Worm (Caenorhabditis elegans) whole organism, L4/young adult: ENCODE data around the gene fipr-16.

ENCODE experiments used
- W03F9.2 ChIP-seq: fragments of 150-350 bp; optimal IDR thresholded peaks from 2 replicates; lab custom pipeline; 2014; ENCODE audit warnings: missing biosample characterization, missing genetic modification characterization
- him-1 ChIP-seq: sonication (generic microtip); optimal IDR thresholded peaks from 2 replicates; lab custom pipeline; 2016; ENCODE audit warnings: missing genotype, missing genetic modification reagents, missing genetic modification characterization, missing compliant biosample characterization

- TF ChIP-seq him-1 (tag; lab: Kevin White, UChicago) (no peak), W03F9.2 (tag; lab: Kevin White, UChicago) (no peak)
Measured at ce11 chrIII:8620259-8620658, 29.5 kb upstream of the fipr-16 start.
